Fruit fly (Drosophila melanogaster) whole organism, embryonic: ENCODE results near the gene Zpr1.

Experiments
- Antp ChIP-seq: fragments of 200-800 bp; sonication (Bioruptor generic); optimal IDR thresholded peaks from 3 replicates; lab custom pipeline; 2016; ENCODE audit warnings: missing biosample characterization, missing genetic modification characterization
- BEAF-32 ChIP-seq: fragments of 200-800 bp; sonication (Bioruptor generic); optimal IDR thresholded peaks from 3 replicates; lab custom pipeline; 2017; ENCODE audit warnings: missing biosample characterization, missing genetic modification characterization, mild to moderate bottlenecking, moderate library complexity, missing genetic modification reagents
- Bgb ChIP-seq: fragments of 200-800 bp; sonication (Bioruptor generic); IDR thresholded peaks from 2 replicates; pipeline ENCODE4 v1.3.6; 2022; ENCODE audit warnings: missing biosample characterization, missing genetic modification characterization; ENCODE audit not compliant: partially characterized antibody
- C15 ChIP-seq: fragments of 200-800 bp; sonication (Bioruptor generic); IDR thresholded peaks from 3 replicates; pipeline ENCODE4 v1.3.6; 2022; ENCODE audit warnings: missing biosample characterization, missing genetic modification characterization
- CG10321 ChIP-seq: fragments of 200-800 bp; sonication (Bioruptor generic); IDR thresholded peaks from 2 replicates; pipeline ENCODE4 v1.3.6; 2022; ENCODE audit warnings: missing biosample characterization, missing genetic modification characterization
- CG10431 ChIP-seq: fragments of 200-800 bp; sonication (Bioruptor generic); optimal IDR thresholded peaks from 3 replicates; lab custom pipeline; 2018; ENCODE audit warnings: missing biosample characterization, mild to moderate bottlenecking, missing genetic modification characterization
- CG12299 ChIP-seq: fragments of 200-800 bp; sonication (Bioruptor generic); optimal IDR thresholded peaks from 2 replicates; lab custom pipeline; 2018; ENCODE audit warnings: missing biosample characterization, mild to moderate bottlenecking, missing genetic modification characterization
- CG12659 ChIP-seq: fragments of 200-800 bp; sonication (Bioruptor generic); optimal IDR thresholded peaks from 3 replicates; lab custom pipeline; 2017; ENCODE audit warnings: mild to moderate bottlenecking, missing biosample characterization, missing genetic modification reagents, missing genetic modification characterization
- CG14667 ChIP-seq: fragments of 200-800 bp; sonication (Bioruptor generic); IDR thresholded peaks from 2 replicates; pipeline ENCODE4 v1.3.6; 2022; ENCODE audit warnings: missing biosample characterization, missing genetic modification characterization
- CG14860 ChIP-seq: fragments of 200-800 bp; sonication (Bioruptor generic); IDR thresholded peaks from 3 replicates; pipeline ENCODE4 v1.3.6; 2022; ENCODE audit warnings: missing biosample characterization, missing genetic modification characterization; ENCODE audit not compliant: partially characterized antibody
- CG15073 ChIP-seq: fragments of 200-800 bp; sonication (Bioruptor generic); optimal IDR thresholded peaks from 2 replicates; lab custom pipeline; 2016; ENCODE audit warnings: missing biosample characterization, missing genetic modification characterization
- CG1603 ChIP-seq: fragments of 200-800 bp; sonication (Bioruptor generic); optimal IDR thresholded peaks from 2 replicates; lab custom pipeline; 2019; ENCODE audit warnings: missing biosample characterization, mild to moderate bottlenecking, missing genetic modification characterization, moderate library complexity
- CG17829 ChIP-seq: fragments of 200-800 bp; optimal IDR thresholded peaks from 2 replicates; lab custom pipeline; 2019; ENCODE audit warnings: missing biosample characterization, mild to moderate bottlenecking, missing genetic modification characterization, moderate library complexity
- CG17912 ChIP-seq: fragments of 200-800 bp; sonication (Bioruptor generic); optimal IDR thresholded peaks from 2 replicates; lab custom pipeline; 2018; ENCODE audit warnings: missing biosample characterization, mild to moderate bottlenecking, missing genetic modification characterization
- CG2116 ChIP-seq: fragments of 200-800 bp; sonication (Bioruptor generic); optimal IDR thresholded peaks from 3 replicates; lab custom pipeline; 2018; ENCODE audit warnings: missing biosample characterization, mild to moderate bottlenecking, missing genetic modification characterization
- CG2129 ChIP-seq: fragments of 200-800 bp; sonication (Bioruptor generic); IDR thresholded peaks from 2 replicates; pipeline ENCODE4 v1.3.6; 2022; ENCODE audit warnings: missing biosample characterization, missing genetic modification characterization; ENCODE audit not compliant: partially characterized antibody
- CG2202 ChIP-seq: fragments of 200-800 bp; sonication (Bioruptor generic); optimal IDR thresholded peaks from 2 replicates; lab custom pipeline; 2018; ENCODE audit warnings: missing biosample characterization, mild to moderate bottlenecking, missing genetic modification characterization
- CG2889 ChIP-seq: fragments of 200-800 bp; sonication (Bioruptor generic); IDR thresholded peaks from 3 replicates; pipeline ENCODE4 v1.3.6; 2022; ENCODE audit warnings: missing biosample characterization, missing genetic modification characterization
- CG33557 ChIP-seq: fragments of 200-800 bp; sonication (Bioruptor generic); optimal IDR thresholded peaks from 2 replicates; lab custom pipeline; 2019; ENCODE audit warnings: missing biosample characterization, mild to moderate bottlenecking, missing genetic modification characterization, moderate library complexity
- CG4854 ChIP-seq: fragments of 200-800 bp; sonication (Bioruptor generic); optimal IDR thresholded peaks from 2 replicates; lab custom pipeline; 2016; ENCODE audit warnings: missing biosample characterization, missing genetic modification characterization, inconsistent platforms
- CG8281 ChIP-seq: fragments of 200-800 bp; sonication (Bioruptor generic); optimal IDR thresholded peaks from 2 replicates; lab custom pipeline; 2018; ENCODE audit warnings: missing biosample characterization, mild to moderate bottlenecking, missing genetic modification characterization, moderate library complexity
- CG8290 ChIP-seq, 3 experiments: fragments of 200-800 bp; sonication (Bioruptor generic); optimal IDR thresholded peaks; 2 replicates each; lab custom pipeline; 2016 to 2019; ENCODE audit warnings: missing biosample characterization in 3 of 3, missing genetic modification characterization in 3 of 3, mild to moderate bottlenecking in 2 of 3, moderate library complexity in 1 of 3
- CG9215 ChIP-seq: fragments of 200-800 bp; sonication (Bioruptor generic); IDR thresholded peaks from 2 replicates; pipeline ENCODE4 v1.3.6; 2022; ENCODE audit warnings: missing biosample characterization, missing genetic modification characterization
- Camta ChIP-seq: fragments of 200-800 bp; sonication (Bioruptor generic); optimal IDR thresholded peaks from 2 replicates; lab custom pipeline; 2016; ENCODE audit warnings: missing biosample characterization, missing genetic modification characterization
- Dll ChIP-seq: fragments of 200-800 bp; sonication (Bioruptor generic); IDR thresholded peaks from 4 replicates; pipeline ENCODE4 v1.3.6; 2022; ENCODE audit warnings: missing biosample characterization, missing genetic modification characterization; ENCODE audit not compliant: partially characterized antibody
- Dref ChIP-seq: fragments of 200-800 bp; sonication (Bioruptor generic); IDR thresholded peaks from 2 replicates; pipeline ENCODE4 v1.3.6; 2022; ENCODE audit warnings: missing biosample characterization, missing genetic modification characterization
- Med ChIP-seq: fragments of 200-800 bp; sonication (Bioruptor generic); peaks from one replicate; lab custom pipeline; 2016; ENCODE audit warnings: missing biosample characterization, missing genetic modification characterization, mild to moderate bottlenecking, inconsistent platforms, moderate library complexity
- Opbp ChIP-seq: fragments of 200-800 bp; sonication (Bioruptor generic); IDR thresholded peaks from 3 replicates; pipeline ENCODE4 v1.3.6; 2022; ENCODE audit warnings: missing biosample characterization, missing genetic modification characterization; ENCODE audit not compliant: partially characterized antibody
- Pdp1 ChIP-seq, 2 experiments: fragments of 200-800 bp; sonication (Bioruptor generic); optimal IDR thresholded peaks; 3 replicates each; lab custom pipeline; 2016; ENCODE audit warnings: missing biosample characterization in 2 of 2, missing genetic modification characterization in 2 of 2, mild to moderate bottlenecking in 1 of 2, moderate library complexity in 1 of 2
- Rfx ChIP-seq: fragments of 200-800 bp; sonication (Bioruptor generic); IDR thresholded peaks from 2 replicates; pipeline ENCODE4 v1.3.6; 2022; ENCODE audit warnings: missing biosample characterization, missing genetic modification characterization
- YL-1 ChIP-seq: fragments of 200-800 bp; sonication (Bioruptor generic); optimal IDR thresholded peaks from 3 replicates; lab custom pipeline; 2017; ENCODE audit warnings: missing biosample characterization, mild to moderate bottlenecking, missing genetic modification characterization
- abd-A ChIP-seq: fragments of 200-800 bp; sonication (Bioruptor generic); optimal IDR thresholded peaks from 3 replicates; lab custom pipeline; 2019; ENCODE audit warnings: missing biosample characterization, mild to moderate bottlenecking, missing genetic modification characterization, moderate library complexity
- amos ChIP-seq: fragments of 200-800 bp; sonication (Bioruptor generic); IDR thresholded peaks from 2 replicates; pipeline ENCODE4 v1.3.6; 2022; ENCODE audit warnings: missing biosample characterization, missing genetic modification characterization; ENCODE audit not compliant: partially characterized antibody
- ato ChIP-seq: fragments of 200-800 bp; sonication (Bioruptor generic); IDR thresholded peaks from 2 replicates; pipeline ENCODE4 v1.3.6; 2022; ENCODE audit warnings: missing biosample characterization, missing genetic modification characterization; ENCODE audit not compliant: partially characterized antibody
- bbx ChIP-seq: fragments of 200-800 bp; sonication (Bioruptor generic); IDR thresholded peaks from 2 replicates; pipeline ENCODE4 v1.3.6; 2022; ENCODE audit warnings: missing biosample characterization, missing genetic modification characterization; ENCODE audit not compliant: partially characterized antibody
- esg ChIP-seq: fragments of 200-800 bp; sonication (Bioruptor generic); conservative IDR thresholded peaks from 2 replicates; pipeline ENCODE4 v1.3.6; 2022; ENCODE audit warnings: missing biosample characterization, missing genetic modification characterization
- hb ChIP-seq: fragments of 200-800 bp; sonication (Bioruptor generic); IDR thresholded peaks from 3 replicates; pipeline ENCODE4 v1.3.6; 2022; ENCODE audit warnings: missing biosample characterization, missing genetic modification characterization; ENCODE audit not compliant: partially characterized antibody
- inv ChIP-seq: fragments of 200-800 bp; sonication (Bioruptor generic); IDR thresholded peaks from 2 replicates; pipeline ENCODE4 v1.3.6; 2022; ENCODE audit warnings: missing biosample characterization, missing genetic modification characterization; ENCODE audit not compliant: partially characterized antibody
- mam ChIP-seq: fragments of 200-800 bp; sonication (Bioruptor generic); optimal IDR thresholded peaks from 3 replicates; lab custom pipeline; 2016; ENCODE audit warnings: missing biosample characterization, missing genetic modification characterization
- nmo ChIP-seq: fragments of 200-800 bp; sonication (Bioruptor generic); optimal IDR thresholded peaks from 2 replicates; lab custom pipeline; 2018; ENCODE audit warnings: missing biosample characterization, mild to moderate bottlenecking, missing genetic modification characterization, moderate library complexity
- row ChIP-seq: fragments of 200-800 bp; sonication (Bioruptor generic); IDR thresholded peaks from 3 replicates; pipeline ENCODE4 v1.3.6; 2022; ENCODE audit warnings: missing biosample characterization, missing genetic modification characterization
- sens ChIP-seq: fragments of 200-800 bp; sonication (Bioruptor generic); peaks from one replicate; lab custom pipeline; 2016; ENCODE audit warnings: missing biosample characterization, missing genetic modification characterization
- slbo ChIP-seq: fragments of 200-800 bp; sonication (Bioruptor generic); IDR thresholded peaks from 2 replicates; pipeline ENCODE4 v1.3.6; 2022; ENCODE audit warnings: missing biosample characterization, missing genetic modification characterization
- stwl ChIP-seq: fragments of 200-800 bp; sonication (Bioruptor generic); optimal IDR thresholded peaks from 3 replicates; lab custom pipeline; 2018; ENCODE audit warnings: missing biosample characterization, mild to moderate bottlenecking, missing genetic modification characterization, moderate library complexity
- sug ChIP-seq: fragments of 200-800 bp; optimal IDR thresholded peaks from 2 replicates; lab custom pipeline; 2019; ENCODE audit warnings: missing biosample characterization, mild to moderate bottlenecking, missing genetic modification characterization, moderate library complexity
- tna ChIP-seq: fragments of 200-800 bp; sonication (Bioruptor generic); IDR thresholded peaks from 2 replicates; pipeline ENCODE4 v1.3.6; 2022; ENCODE audit warnings: missing biosample characterization, missing genetic modification characterization; ENCODE audit not compliant: partially characterized antibody
- unc-4 ChIP-seq: fragments of 200-800 bp; sonication (Bioruptor generic); IDR thresholded peaks from 2 replicates; pipeline ENCODE4 v1.3.6; 2022; ENCODE audit warnings: missing biosample characterization, missing genetic modification characterization; ENCODE audit not compliant: partially characterized antibody
- wor ChIP-seq: fragments of 200-800 bp; sonication (Bioruptor generic); IDR thresholded peaks from 2 replicates; pipeline ENCODE4 v1.3.6; 2022; ENCODE audit warnings: missing biosample characterization, missing genetic modification characterization

Gene Zpr1

dm6 chrX:9159736-9160135, 2.2 kb downstream of the Zpr1 start, which contains the start of gene NdufA3 (continued):
- TF ChIP-seq sug (tag; lab: Kevin White, UChicago) (peak; percentile 31), CG12299 (tag; lab: Kevin White, UChicago) (no peak), CG9215 (GFP tag; lab: Robert Waterston, UW) (no peak), CG14860 (GFP tag; lab: Robert Waterston, UW) (peak; percentile 69), abd-A (tag; lab: Kevin White, UChicago) (no peak), row (GFP tag; lab: Robert Waterston, UW) (peak; percentile 67), stwl (tag; lab: Kevin White, UChicago) (peak; percentile 23), unc-4 (GFP tag; lab: Robert Waterston, UW) (peak; percentile 79), CG2202 (no peak), YL-1 (GFP tag; lab: Kevin White, UChicago) (peak; percentile 56), CG2889 (GFP tag; lab: Robert Waterston, UW) (no peak), tna (GFP tag; lab: Robert Waterston, UW) (peak; percentile 71), Dref (GFP tag; lab: Robert Waterston, UW) (peak; percentile 84), inv (peak; percentile 66), bbx (GFP tag; lab: Robert Waterston, UW) (peak; percentile 83), CG12659 (GFP tag; lab: Kevin White, UChicago) (peak; percentile 35), CG17829 (peak; percentile 11), CG10321 (no peak), CG15073 (no peak), nmo (GFP tag; lab: Kevin White, UChicago) (peak; percentile 5), sens (peak; percentile 73), C15 (GFP tag; lab: Robert Waterston, UW) (no peak), Dll (GFP tag; lab: Robert Waterston, UW) (peak; percentile 83), Pdp1 (GFP tag; optimal IDR thresholded peaks at IDR 0.05; lab: Kevin White, UChicago) (peak in 1 of 2 experiments; percentile 99), CG4854 (no peak), Antp (GFP tag; lab: Kevin White, UChicago) (no peak), slbo (GFP tag; lab: Robert Waterston, UW) (peak; percentile 8; the same call in 1 of the 2 replicates), mam (GFP tag; lab: Kevin White, UChicago) (no peak), Camta (no peak), CG2129 (GFP tag; lab: Robert Waterston, UW) (peak; percentile 64), Opbp (GFP tag; lab: Robert Waterston, UW) (peak; percentile 82), Bgb (GFP tag; lab: Robert Waterston, UW) (peak; percentile 81), BEAF-32 (peak; percentile 82), CG1603 (peak; percentile 26), CG14667 (no peak), CG2116 (GFP tag; lab: Kevin White, UChicago) (peak; percentile 41), Med (GFP tag; lab: Kevin White, UChicago) (peak; percentile 20), hb (GFP tag; lab: Robert Waterston, UW) (peak; percentile 81), CG10431 (GFP tag; lab: Kevin White, UChicago) (no peak), CG17912 (GFP tag; lab: Kevin White, UChicago) (no peak), CG8281 (tag; lab: Kevin White, UChicago) (no peak), Rfx (GFP tag; lab: Robert Waterston, UW) (peak; percentile 20; the same call in 1 of the 2 replicates), CG8290 (GFP tag; optimal IDR thresholded peaks at IDR 0.05; lab: Kevin White, UChicago) (no peak), CG8290 (tag; optimal IDR thresholded peaks at IDR 0.05; lab: Kevin White, UChicago) (peak in 1 of 2 experiments; percentile 19), CG33557 (no peak), ato (GFP tag; lab: Robert Waterston, UW) (peak; percentile 67; the same call in 1 of the 2 replicates), esg (no peak), amos (GFP tag; lab: Robert Waterston, UW) (peak; percentile 89), wor (no peak)
